Worm (Caenorhabditis elegans) whole organism, early embryonic: ENCODE measurements around the gene parn-1.
A peak's percentile ranks its signal among the peaks of the same experiment; 100 is the strongest.

Source experiments
- B0310.2 ChIP-seq: sonication (generic microtip); optimal IDR thresholded peaks from 2 replicates; lab custom pipeline; 2016; ENCODE audit warnings: mild to moderate bottlenecking, missing genetic modification characterization, missing compliant biosample characterization
- F13C5.2 ChIP-seq: sonication (generic microtip); optimal IDR thresholded peaks from 2 replicates; lab custom pipeline; 2017; ENCODE audit warnings: mild to moderate bottlenecking, missing genetic modification characterization, inconsistent platforms, missing compliant biosample characterization
- aly-1 ChIP-seq: sonication (generic microtip); optimal IDR thresholded peaks from 2 replicates; lab custom pipeline; 2016; ENCODE audit warnings: missing genetic modification characterization, missing compliant biosample characterization
- ama-1 ChIP-seq: fragments of 150-350 bp; optimal IDR thresholded peaks from 2 replicates; lab custom pipeline; 2014
- ceh-13 ChIP-seq: fragments of 200-800 bp; sonication (Bioruptor generic); optimal IDR thresholded peaks from 2 replicates; lab custom pipeline; 2018; ENCODE audit warnings: mild to moderate bottlenecking, missing genetic modification characterization, missing compliant biosample characterization
- ceh-36 ChIP-seq: sonication (generic microtip); optimal IDR thresholded peaks from 2 replicates; lab custom pipeline; 2016; ENCODE audit warnings: missing genetic modification characterization, inconsistent platforms, missing compliant biosample characterization
- ets-7 ChIP-seq: sonication (generic microtip); optimal IDR thresholded peaks from 2 replicates; lab custom pipeline; 2016; ENCODE audit warnings: missing genotype, missing genetic modification characterization, missing compliant biosample characterization
- hmbx-1 ChIP-seq: sonication (generic microtip); optimal IDR thresholded peaks from 2 replicates; lab custom pipeline; 2016; ENCODE audit warnings: mild to moderate bottlenecking, missing genetic modification characterization, missing compliant biosample characterization
- hnd-1 ChIP-seq: sonication (generic microtip); optimal IDR thresholded peaks from 2 replicates; lab custom pipeline; 2016; ENCODE audit warnings: missing genetic modification characterization, missing compliant biosample characterization
- pes-1 ChIP-seq: fragments of 200-800 bp; sonication (Bioruptor generic); IDR thresholded peaks from 2 replicates; pipeline ENCODE4 v1.3.6; 2022; ENCODE audit warnings: missing genetic modification reagents, missing genetic modification characterization, missing compliant biosample characterization
- scrt-1 ChIP-seq: fragments of 200-800 bp; sonication (Bioruptor generic); IDR thresholded peaks from 2 replicates; pipeline ENCODE4 v1.3.6; 2022; ENCODE audit warnings: missing genetic modification characterization, missing compliant biosample characterization
- sea-1 ChIP-seq: fragments of 200-800 bp; sonication (Bioruptor generic); conservative IDR thresholded peaks from 2 replicates; pipeline ENCODE4 v1.3.6; 2022; ENCODE audit warnings: missing genetic modification characterization, missing compliant biosample characterization
- tbx-11 ChIP-seq: fragments of 200-800 bp; sonication (Bioruptor generic); IDR thresholded peaks from 2 replicates; pipeline ENCODE4 v1.3.6; 2022; ENCODE audit warnings: missing genetic modification characterization, missing compliant biosample characterization
- tra-4 ChIP-seq: sonication (generic microtip); optimal IDR thresholded peaks from 2 replicates; lab custom pipeline; 2017; ENCODE audit warnings: missing genetic modification characterization, missing compliant biosample characterization

- TF ChIP-seq ama-1 (lab: Kevin White, UChicago) (no peak), ceh-36 (tag; lab: Kevin White, UChicago) (no peak), tbx-11 (GFP tag; lab: Robert Waterston, UW) (no peak), hmbx-1 (no peak), B0310.2 (no peak), ceh-13 (no peak), hnd-1 (no peak), scrt-1 (GFP tag; lab: Robert Waterston, UW) (no peak), sea-1 (GFP tag; lab: Robert Waterston, UW) (no peak), tra-4 (tag; lab: Kevin White, UChicago) (no peak), F13C5.2 (tag; lab: Kevin White, UChicago) (peak; percentile 33), ets-7 (tag; lab: Kevin White, UChicago) (no peak), pes-1 (no peak), aly-1 (tag; lab: Kevin White, UChicago) (no peak)
Observed at ce11 chrV:12728062-12728665, 33.1 kb upstream of the parn-1 start, which contains the start of the genes rpl-28 and mrpl-49.
